Worm (Caenorhabditis elegans) whole organism, dauer: Measurements from ENCODE around the gene dkc-1.
A peak's percentile ranks its signal among the peaks of the same experiment; 100 is the strongest.

Experiments used
- unc-62 ChIP-seq: sonication (generic microtip); optimal IDR thresholded peaks from 2 replicates; lab custom pipeline; 2017; ENCODE audit warnings: missing biosample characterization, missing genetic modification reagents, missing genetic modification characterization

The dkc-1 gene

DNA sequence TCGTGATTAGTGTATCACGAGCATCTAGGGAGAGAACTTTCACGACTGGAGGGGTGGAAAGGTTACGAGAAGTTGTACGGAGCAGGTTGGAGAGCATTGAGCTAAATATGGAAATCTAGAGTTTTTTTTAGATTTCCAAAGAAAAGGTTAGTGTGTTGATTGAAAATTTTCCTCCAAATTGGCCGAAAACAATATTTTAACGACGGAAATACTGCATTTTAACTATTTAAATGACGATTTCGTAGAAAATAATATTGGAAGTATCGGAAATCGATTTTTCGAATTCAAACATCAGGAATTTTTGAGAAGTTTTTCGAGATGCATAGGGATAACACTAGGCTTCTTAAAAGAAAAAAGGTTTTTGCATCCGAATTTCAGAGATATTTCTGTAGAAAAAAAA, 10.2 kb downstream of the dkc-1 start, which contains the start of gene K01G5.10:
K01G5.10 (minus strand) TSS at position 101 of the 400 bp plus-strand sequence.
- no peak for TF ChIP-seq unc-62 (GFP tag; lab: Kevin White, UChicago)

DNA sequence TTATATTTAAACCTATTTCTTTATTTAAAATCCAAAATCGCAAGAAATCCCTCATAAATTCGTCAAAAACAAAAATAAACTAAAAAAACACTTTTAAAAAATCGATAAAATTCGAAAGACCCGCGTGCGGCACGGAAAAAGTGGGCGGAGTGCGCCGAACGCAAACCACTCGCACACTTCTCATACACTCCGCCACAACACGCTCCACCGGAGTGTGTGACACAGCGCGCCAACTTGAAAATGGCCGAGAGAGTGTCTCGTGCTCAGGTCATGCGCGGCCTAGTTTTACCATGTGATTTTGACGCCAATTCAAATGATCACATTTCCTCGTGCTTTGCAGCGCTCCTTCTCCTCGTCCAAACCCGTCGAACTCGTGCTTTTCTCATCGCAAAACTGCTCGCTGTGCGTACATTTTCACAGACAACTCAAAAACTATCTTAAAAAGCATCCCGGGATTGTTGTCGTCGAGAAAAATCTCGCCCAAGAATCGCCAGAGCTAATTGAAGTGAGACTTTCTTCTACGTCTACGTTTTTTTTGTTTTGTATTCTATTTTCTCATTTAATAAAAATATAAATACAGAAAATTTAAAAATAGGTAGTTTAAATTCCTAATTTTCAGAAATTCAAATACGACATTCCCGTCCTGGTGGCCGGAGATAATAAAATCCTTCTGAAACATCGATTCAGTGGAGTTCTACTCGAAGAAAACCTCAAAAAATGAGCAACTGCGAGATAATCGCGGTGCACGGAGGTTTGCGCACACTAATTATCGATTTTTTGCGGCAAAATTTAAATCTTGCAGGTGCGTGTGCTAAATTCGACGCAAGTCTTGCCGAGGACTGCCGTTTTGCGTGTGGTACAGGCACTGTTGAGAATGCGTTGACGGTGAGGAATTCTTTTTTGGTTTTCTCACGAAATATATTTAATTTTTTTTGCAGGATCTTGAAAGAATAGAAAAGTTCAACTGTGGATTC, 11.1 kb downstream of the dkc-1 start, which contains the start of gene tasp-1:
tasp-1 (plus strand) TSS at position 258 of the 974 bp plus-strand sequence.
- TF ChIP-seq unc-62 (GFP tag; lab: Kevin White, UChicago) = peak; percentile 64

DNA sequence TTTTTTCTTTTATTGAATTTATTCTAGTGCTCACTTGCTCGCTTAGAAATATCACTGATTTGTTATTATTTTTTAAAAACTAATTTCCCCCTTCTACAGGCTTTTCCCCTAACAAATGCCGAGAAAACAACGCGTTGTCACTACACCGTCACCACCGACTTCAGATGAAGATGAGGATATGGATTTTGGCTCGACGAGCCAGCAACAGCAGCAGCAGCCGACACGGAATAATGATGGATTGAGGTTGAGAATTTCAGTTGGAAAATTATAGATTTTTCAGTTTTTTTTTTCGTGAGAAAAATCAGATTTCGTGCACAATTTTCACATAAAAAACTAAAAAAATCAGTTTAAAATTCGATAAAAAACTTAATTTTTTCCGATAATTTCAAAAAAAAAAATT, 14.8 kb downstream of the dkc-1 start, which contains the start of gene dpy-28:
dpy-28 (plus strand) TSS at position 100 of the 400 bp plus-strand sequence.
- TF ChIP-seq unc-62 (GFP tag; lab: Kevin White, UChicago) = no peak

DNA sequence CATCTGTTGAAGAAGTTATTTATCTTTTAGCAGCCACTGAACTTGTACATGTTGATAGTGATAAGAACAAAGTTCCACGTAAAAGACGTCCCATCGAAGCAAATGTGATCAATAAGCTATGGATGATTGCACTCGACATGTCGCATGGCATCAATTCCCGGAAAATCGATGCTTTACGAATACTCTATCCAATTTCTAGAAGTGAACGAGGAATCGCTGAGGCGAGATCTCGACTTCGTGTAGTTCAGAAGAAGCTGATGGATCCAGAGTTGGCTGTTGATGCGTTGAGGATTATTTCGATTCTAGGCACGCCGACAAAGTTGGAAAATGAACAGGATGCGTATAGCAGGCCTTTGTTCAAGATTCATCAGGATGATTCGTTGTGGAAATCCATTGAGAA, 21.5 kb downstream of the dkc-1 start:
- no peak for TF ChIP-seq unc-62 (GFP tag; lab: Kevin White, UChicago)

DNA sequence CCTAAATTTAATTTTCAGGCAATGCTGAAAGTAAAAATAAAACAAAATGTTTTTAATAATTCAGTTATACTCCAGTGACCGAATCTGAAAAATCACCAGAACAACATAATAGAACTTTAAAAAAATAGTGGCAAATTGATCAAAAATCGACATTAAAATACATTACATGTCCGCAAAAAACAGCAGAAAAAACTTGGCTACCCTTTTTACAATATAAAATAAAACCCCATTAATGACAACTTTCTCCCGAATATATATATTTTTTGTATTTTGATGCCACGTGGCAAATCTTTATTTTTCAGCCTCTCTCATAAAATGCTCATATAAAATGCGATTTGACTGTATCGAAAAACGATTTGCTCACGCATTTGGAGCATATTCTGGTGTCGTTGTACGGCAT, 33.3 kb downstream of the dkc-1 start, which contains the start of gene ptr-19:
ptr-19 (plus strand) TSS at position 301 of the 400 bp plus-strand sequence.
- no peak for TF ChIP-seq unc-62 (GFP tag; lab: Kevin White, UChicago)

DNA sequence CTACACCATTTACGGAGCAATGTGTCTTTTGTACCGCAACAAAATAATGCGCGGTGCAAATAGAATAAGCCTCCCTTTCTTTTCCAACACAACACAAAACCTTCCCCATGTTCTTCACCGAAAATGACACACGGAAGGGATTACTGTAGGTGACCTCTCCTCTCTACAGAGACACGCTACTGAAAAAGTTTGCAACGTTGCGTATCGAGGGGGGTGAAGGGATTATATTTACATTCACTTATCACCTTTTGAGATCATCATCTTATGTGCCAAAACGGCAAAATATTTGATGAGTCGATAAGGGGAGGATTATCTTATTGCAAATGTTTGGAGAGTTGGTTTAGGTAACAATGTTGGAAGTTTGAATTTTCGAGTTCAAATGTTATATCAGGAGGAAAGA, 34.8 kb downstream of the dkc-1 start:
- no peak for TF ChIP-seq unc-62 (GFP tag; lab: Kevin White, UChicago)

DNA sequence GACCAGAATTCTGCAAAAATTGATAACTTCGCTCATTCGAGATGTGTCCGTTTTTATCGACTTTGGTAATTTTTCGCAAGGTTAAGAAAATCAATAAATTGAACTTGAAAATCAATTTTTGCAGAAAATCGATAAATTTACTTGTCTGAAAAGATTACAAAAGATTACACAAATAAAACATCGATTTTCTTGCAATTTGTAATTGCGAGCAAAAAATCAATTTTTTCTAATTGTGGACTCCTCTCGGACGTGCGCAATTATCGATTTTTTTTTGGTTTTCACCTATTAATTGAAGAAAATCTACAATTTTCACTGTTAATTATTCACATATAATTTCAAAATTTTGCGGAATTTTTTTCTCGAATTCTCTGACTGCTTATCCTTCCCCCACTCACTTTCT, 43.0 kb downstream of the dkc-1 start:
- TF ChIP-seq unc-62 (GFP tag; lab: Kevin White, UChicago) = no peak

DNA sequence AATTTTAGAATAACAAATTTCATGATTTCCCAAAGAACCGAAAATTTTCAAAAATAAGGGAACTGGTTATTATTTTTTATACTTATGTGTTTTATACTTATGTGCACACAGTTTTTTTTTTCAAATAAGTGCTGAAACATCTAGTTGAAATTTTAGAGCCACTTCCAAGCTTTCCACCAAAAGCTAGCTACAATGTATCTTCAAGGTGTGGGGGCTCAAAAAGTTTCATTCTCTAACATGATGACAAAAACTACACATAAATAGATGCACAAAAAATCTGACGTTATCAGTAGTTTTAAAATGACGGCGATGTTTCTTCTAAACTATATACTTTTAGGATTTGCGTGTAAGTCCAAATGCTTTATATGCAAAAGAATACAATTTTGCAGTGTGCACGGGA, 45.8 kb downstream of the dkc-1 start, which contains the start of gene clec-163:
clec-163 (plus strand) TSS at position 301 of the 400 bp plus-strand sequence.
- TF ChIP-seq unc-62 (GFP tag; lab: Kevin White, UChicago) = no peak
